Worm (Caenorhabditis elegans) whole organism, young adult: ENCODE data around the gene Y44F5A.1.
A peak's percentile ranks its signal among the peaks of the same experiment; 100 is the strongest.

Experiments
- C06A6.2 ChIP-seq: fragments of 200-800 bp; sonication (Bioruptor generic); conservative IDR thresholded peaks from 2 replicates; pipeline ENCODE4 v1.3.6; 2022; ENCODE audit warnings: missing genetic modification characterization, missing compliant biosample characterization
- F22D6.2 ChIP-seq: sonication (generic microtip); optimal IDR thresholded peaks from 2 replicates; lab custom pipeline; 2016; ENCODE audit warnings: mild to moderate bottlenecking, missing genetic modification characterization, missing compliant biosample characterization
- F23B12.7 ChIP-seq: sonication (generic microtip); optimal IDR thresholded peaks from 2 replicates; lab custom pipeline; 2017; ENCODE audit warnings: missing genetic modification characterization, mild to moderate bottlenecking, missing compliant biosample characterization, antibody characterized with exemption, moderate library complexity; ENCODE audit not compliant: insufficient read depth
- F33H1.4 ChIP-seq: fragments of 200-800 bp; sonication (Bioruptor generic); IDR thresholded peaks from 2 replicates; pipeline ENCODE4 v1.3.6; 2022; ENCODE audit warnings: missing genetic modification reagents, missing genetic modification characterization, missing compliant biosample characterization
- F49E8.2 ChIP-seq: sonication (generic microtip); optimal IDR thresholded peaks from 3 replicates; lab custom pipeline; 2017; ENCODE audit warnings: missing genetic modification characterization, mild to moderate bottlenecking, missing compliant biosample characterization, antibody characterized with exemption, moderate library complexity; ENCODE audit not compliant: insufficient read depth
- F55B11.4 ChIP-seq: sonication (generic microtip); optimal IDR thresholded peaks from 2 replicates; lab custom pipeline; 2016; ENCODE audit warnings: missing compliant biosample characterization, missing genetic modification characterization, borderline replicate concordance; ENCODE audit not compliant: insufficient read depth
- Y53F4B.3 ChIP-seq: fragments of 200-800 bp; sonication (Bioruptor generic); IDR thresholded peaks from 2 replicates; pipeline ENCODE4 v1.3.6; 2022; ENCODE audit warnings: missing genetic modification reagents, missing genetic modification characterization, missing compliant biosample characterization
- Y53G8AR.9 ChIP-seq: fragments of 200-800 bp; sonication (Bioruptor generic); conservative IDR thresholded peaks from 2 replicates; pipeline ENCODE4 v1.3.6; 2022; ENCODE audit warnings: missing genetic modification reagents, missing genetic modification characterization, missing compliant biosample characterization
- Y56A3A.18 ChIP-seq: fragments of 200-800 bp; sonication (Bioruptor generic); IDR thresholded peaks from 2 replicates; pipeline ENCODE4 v1.3.6; 2022; ENCODE audit warnings: missing genetic modification reagents, missing genetic modification characterization, missing compliant biosample characterization
- akir-1 ChIP-seq: fragments of 200-800 bp; sonication (Bioruptor generic); optimal IDR thresholded peaks from 2 replicates; lab custom pipeline; 2018; ENCODE audit warnings: mild to moderate bottlenecking, missing genetic modification characterization, moderate library complexity, missing compliant biosample characterization
- aptf-3 ChIP-seq: fragments of 200-800 bp; sonication (Bioruptor generic); IDR thresholded peaks from 2 replicates; pipeline ENCODE4 v1.3.6; 2022; ENCODE audit warnings: missing genetic modification characterization, missing compliant biosample characterization
- atf-7 ChIP-seq: sonication (generic microtip); optimal IDR thresholded peaks from 2 replicates; lab custom pipeline; 2017; ENCODE audit warnings: mild to moderate bottlenecking, missing genetic modification characterization, missing compliant biosample characterization
- bed-1 ChIP-seq: fragments of 200-800 bp; sonication (Bioruptor generic); IDR thresholded peaks from 2 replicates; pipeline ENCODE4 v1.3.6; 2022; ENCODE audit warnings: missing genetic modification reagents, missing genetic modification characterization, missing compliant biosample characterization
- cebp-1 ChIP-seq, 2 experiments: fragments of 200-800 bp in 1 of 2; sonication (Bioruptor generic) in 1 of 2; sonication (generic microtip) in 1 of 2; IDR thresholded peaks in 1 of 2; optimal IDR thresholded peaks in 1 of 2; 2 replicates each; pipeline versions ENCODE4 v1.3.6 to Lab custom; 2017 to 2022; ENCODE audit warnings: missing compliant biosample characterization in 2 of 2, missing genetic modification characterization in 2 of 2, mild to moderate bottlenecking in 1 of 2, missing genetic modification reagents in 1 of 2, moderate library complexity in 1 of 2
- cebp-2 ChIP-seq: fragments of 200-800 bp; sonication (Bioruptor generic); IDR thresholded peaks from 2 replicates; pipeline ENCODE4 v1.3.6; 2022; ENCODE audit warnings: missing genetic modification characterization, missing compliant biosample characterization
- ceh-27 ChIP-seq: fragments of 200-800 bp; sonication (Bioruptor generic); optimal IDR thresholded peaks from 2 replicates; lab custom pipeline; 2018; ENCODE audit warnings: mild to moderate bottlenecking, missing genetic modification characterization, moderate library complexity, missing compliant biosample characterization
- ceh-40 ChIP-seq: fragments of 200-800 bp; sonication (Bioruptor generic); IDR thresholded peaks from 2 replicates; pipeline ENCODE4 v1.3.6; 2022; ENCODE audit warnings: missing genetic modification characterization, missing compliant biosample characterization
- ceh-58 ChIP-seq: fragments of 200-800 bp; sonication (Bioruptor generic); IDR thresholded peaks from 2 replicates; pipeline ENCODE4 v1.3.6; 2022; ENCODE audit warnings: missing genetic modification characterization, missing compliant biosample characterization
- ceh-79 ChIP-seq: sonication (generic microtip); optimal IDR thresholded peaks from 2 replicates; lab custom pipeline; 2017; ENCODE audit warnings: mild to moderate bottlenecking, missing genetic modification characterization, missing compliant biosample characterization
- dpff-1 ChIP-seq: sonication (generic microtip); optimal IDR thresholded peaks from 2 replicates; lab custom pipeline; 2017; ENCODE audit warnings: mild to moderate bottlenecking, missing genetic modification characterization, missing compliant biosample characterization
- dpl-1 ChIP-seq: fragments of 150-350 bp; optimal IDR thresholded peaks from 2 replicates; lab custom pipeline; 2014; ENCODE audit warnings: missing biosample characterization, missing genetic modification reagents, missing genetic modification characterization
- efl-1 ChIP-seq: fragments of 150-350 bp; optimal IDR thresholded peaks from 2 replicates; lab custom pipeline; 2014; ENCODE audit warnings: missing biosample characterization, missing genetic modification reagents, missing genetic modification characterization
- ekl-4 ChIP-seq: fragments of 200-800 bp; sonication (Bioruptor generic); IDR thresholded peaks from 2 replicates; pipeline ENCODE4 v1.3.6; 2022; ENCODE audit warnings: missing genetic modification reagents, missing genetic modification characterization, missing compliant biosample characterization
- gei-17 ChIP-seq: fragments of 200-800 bp; sonication (Bioruptor generic); optimal IDR thresholded peaks from 2 replicates; lab custom pipeline; 2018; ENCODE audit warnings: mild to moderate bottlenecking, missing genetic modification characterization, missing compliant biosample characterization
- hmg-1.2 ChIP-seq: fragments of 200-800 bp; sonication (Bioruptor generic); IDR thresholded peaks from 2 replicates; pipeline ENCODE4 v1.3.6; 2022; ENCODE audit warnings: missing genetic modification reagents, missing genetic modification characterization, missing compliant biosample characterization
- hsf-1 ChIP-seq: fragments of 200-800 bp; sonication (Bioruptor generic); IDR thresholded peaks from 2 replicates; pipeline ENCODE4 v1.3.6; 2022; ENCODE audit warnings: missing genetic modification reagents, missing genetic modification characterization, missing compliant biosample characterization
- lag-1 ChIP-seq: fragments of 200-800 bp; sonication (Bioruptor generic); IDR thresholded peaks from 2 replicates; pipeline ENCODE4 v1.3.6; 2022; ENCODE audit warnings: missing genetic modification reagents, missing genetic modification characterization, missing compliant biosample characterization
- let-607 ChIP-seq, 2 experiments: fragments of 200-800 bp in 1 of 2; sonication (Bioruptor generic) in 1 of 2; sonication (generic microtip) in 1 of 2; optimal IDR thresholded peaks; 2 replicates each; lab custom pipeline; 2016 to 2018; ENCODE audit warnings: mild to moderate bottlenecking in 2 of 2, missing compliant biosample characterization in 2 of 2, missing genetic modification characterization in 2 of 2, moderate library complexity in 2 of 2, missing genotype in 1 of 2
- lin-40 ChIP-seq: sonication (generic microtip); optimal IDR thresholded peaks from 2 replicates; lab custom pipeline; 2016; ENCODE audit warnings: missing genetic modification characterization, mild to moderate bottlenecking, missing compliant biosample characterization, missing genotype, missing genetic modification reagents
- madf-10 ChIP-seq: sonication (generic microtip); optimal IDR thresholded peaks from 2 replicates; lab custom pipeline; 2016; ENCODE audit warnings: mild to moderate bottlenecking, missing genetic modification characterization, missing compliant biosample characterization
- madf-8 ChIP-seq: fragments of 200-800 bp; sonication (Bioruptor generic); conservative IDR thresholded peaks from 2 replicates; pipeline ENCODE4 v1.3.6; 2022; ENCODE audit warnings: missing genetic modification reagents, missing genetic modification characterization, missing compliant biosample characterization
- mxl-1 ChIP-seq: sonication (generic microtip); optimal IDR thresholded peaks from 2 replicates; lab custom pipeline; 2016; ENCODE audit warnings: missing genetic modification characterization, missing compliant biosample characterization
- nfya-1 ChIP-seq: sonication (generic microtip); optimal IDR thresholded peaks from 2 replicates; lab custom pipeline; 2017; ENCODE audit warnings: antibody characterized with exemption, missing compliant biosample characterization, missing genetic modification characterization, borderline replicate concordance; ENCODE audit not compliant: insufficient read depth
- nfyb-1 ChIP-seq: fragments of 200-800 bp; sonication (Bioruptor generic); IDR thresholded peaks from 2 replicates; pipeline ENCODE4 v1.3.6; 2022; ENCODE audit warnings: missing genetic modification reagents, missing genetic modification characterization, missing compliant biosample characterization
- nhr-80 ChIP-seq: sonication (generic microtip); optimal IDR thresholded peaks from 2 replicates; lab custom pipeline; 2016; ENCODE audit warnings: missing genetic modification characterization, missing compliant biosample characterization
- rcor-1 ChIP-seq: fragments of 200-800 bp; sonication (Bioruptor generic); IDR thresholded peaks from 2 replicates; pipeline ENCODE4 v1.3.6; 2022; ENCODE audit warnings: missing genetic modification reagents, missing genetic modification characterization, missing compliant biosample characterization
- sdz-38 ChIP-seq: sonication (generic microtip); optimal IDR thresholded peaks from 2 replicates; lab custom pipeline; 2016; ENCODE audit warnings: missing genotype, missing genetic modification characterization, missing compliant biosample characterization
- sea-2 ChIP-seq: fragments of 200-800 bp; sonication (Bioruptor generic); IDR thresholded peaks from 2 replicates; pipeline ENCODE4 v1.3.6; 2022; ENCODE audit warnings: missing genetic modification characterization, missing compliant biosample characterization
- snpc-1.3 ChIP-seq: sonication (generic microtip); optimal IDR thresholded peaks from 2 replicates; lab custom pipeline; 2017; ENCODE audit warnings: missing genetic modification characterization, mild to moderate bottlenecking, missing compliant biosample characterization, antibody characterized with exemption, moderate library complexity, missing genotype, missing genetic modification reagents; ENCODE audit not compliant: insufficient read depth
- unc-130 ChIP-seq: sonication (generic microtip); optimal IDR thresholded peaks from 2 replicates; lab custom pipeline; 2016; ENCODE audit warnings: missing genetic modification reagents, missing genetic modification characterization, missing compliant biosample characterization
- unc-62 ChIP-seq: fragments of 150-350 bp; optimal IDR thresholded peaks from 2 replicates; lab custom pipeline; 2014; ENCODE audit warnings: missing biosample characterization, missing genetic modification reagents, missing genetic modification characterization
- ztf-22 ChIP-seq: fragments of 200-800 bp; sonication (Bioruptor generic); optimal IDR thresholded peaks from 2 replicates; lab custom pipeline; 2018; ENCODE audit warnings: mild to moderate bottlenecking, missing genetic modification characterization, moderate library complexity, missing compliant biosample characterization
- ztf-25 ChIP-seq: fragments of 200-800 bp; sonication (Bioruptor generic); IDR thresholded peaks from 2 replicates; pipeline ENCODE4 v1.3.6; 2022; ENCODE audit warnings: missing genetic modification reagents, missing genetic modification characterization, missing compliant biosample characterization
- ztf-26 ChIP-seq: sonication (generic microtip); optimal IDR thresholded peaks from 2 replicates; lab custom pipeline; 2017; ENCODE audit warnings: missing genetic modification characterization, missing compliant biosample characterization
- ztf-28 ChIP-seq: fragments of 200-800 bp; sonication (Bioruptor generic); IDR thresholded peaks from 2 replicates; pipeline ENCODE4 v1.3.6; 2022; ENCODE audit warnings: missing genetic modification reagents, missing genetic modification characterization, missing compliant biosample characterization
- ztf-3 ChIP-seq: fragments of 200-800 bp; sonication (Bioruptor generic); optimal IDR thresholded peaks from 2 replicates; lab custom pipeline; 2018; ENCODE audit warnings: mild to moderate bottlenecking, missing genetic modification characterization, missing compliant biosample characterization

Y44F5A.1 gene

DNA sequence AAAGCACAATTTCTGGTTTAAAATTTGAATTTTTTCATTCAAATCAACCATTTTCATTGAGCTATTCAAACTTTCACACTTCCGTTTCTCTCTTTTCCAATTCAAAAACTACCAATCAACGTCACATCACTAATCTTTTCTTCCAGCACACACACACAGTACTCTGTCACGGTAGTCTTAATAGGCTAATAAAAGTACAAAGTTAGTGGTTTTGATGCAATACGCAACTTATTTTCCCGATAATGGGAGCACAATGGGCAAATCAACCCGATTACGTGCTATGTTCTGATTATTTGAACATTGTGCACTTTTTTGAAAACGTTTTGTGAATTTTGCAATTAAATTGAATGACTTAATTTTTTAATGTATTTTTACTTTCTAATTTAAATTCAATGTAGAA lies 20.1 kb downstream of the Y44F5A.1 start:
- TF ChIP-seq lin-40 (tag; lab: Kevin White, UChicago) (no peak), nfya-1 (no peak), nhr-80 (tag; lab: Kevin White, UChicago) (peak; percentile 65)

- TF ChIP-seq dpl-1 (GFP tag; lab: Kevin White, UChicago), result no peak
- no peak for TF ChIP-seq Y53F4B.3 (GFP tag; lab: Robert Waterston, UW)
- no peak for TF ChIP-seq atf-7 (tag; lab: Kevin White, UChicago)
- TF ChIP-seq ceh-58 (GFP tag; lab: Robert Waterston, UW), result no peak
- no peak for TF ChIP-seq lag-1
- no peak for TF ChIP-seq ztf-3 (GFP tag; lab: Kevin White, UChicago)
- no peak for TF ChIP-seq madf-8 (GFP tag; lab: Robert Waterston, UW)
- no peak for TF ChIP-seq mxl-1
- no peak for TF ChIP-seq Y53G8AR.9
- TF ChIP-seq hsf-1 (GFP tag; lab: Robert Waterston, UW), result no peak
- TF ChIP-seq F33H1.4 (GFP tag; lab: Robert Waterston, UW), result no peak
- no peak for TF ChIP-seq nfyb-1 (GFP tag; lab: Robert Waterston, UW)
- TF ChIP-seq Y56A3A.18, result no peak
- no peak for TF ChIP-seq ztf-26 (tag; lab: Kevin White, UChicago)
- no peak for TF ChIP-seq C06A6.2 (GFP tag; lab: Robert Waterston, UW)
These were observed 22.7 kb downstream of the Y44F5A.1 start for ce11 chrIII:4224722-4225121.

ce11 chrIII:4223668-4224127 lies 23.8 kb downstream of the Y44F5A.1 start:
- TF ChIP-seq F23B12.7 (tag; lab: Kevin White, UChicago), result peak; percentile 12
- TF ChIP-seq akir-1 (GFP tag; lab: Kevin White, UChicago), result no peak
- TF ChIP-seq cebp-2 (GFP tag; lab: Robert Waterston, UW), result no peak
- peak in 1 of 2 experiments; percentile 21 for TF ChIP-seq let-607 (tag; optimal IDR thresholded peaks at IDR 0.05; lab: Kevin White, UChicago)
- TF ChIP-seq hmg-1.2 (GFP tag; lab: Robert Waterston, UW), result peak; percentile 81; the same call in 1 of the 2 replicates
- no peak for TF ChIP-seq F22D6.2
- no peak for TF ChIP-seq bed-1 (GFP tag; lab: Robert Waterston, UW)
- TF ChIP-seq ceh-79 (tag; lab: Kevin White, UChicago), result no peak
- no peak for TF ChIP-seq ztf-28 (GFP tag; lab: Robert Waterston, UW)
- no peak for TF ChIP-seq sdz-38 (tag; lab: Kevin White, UChicago)
- TF ChIP-seq F49E8.2 (tag; lab: Kevin White, UChicago), result no peak
- no peak for TF ChIP-seq unc-62
- TF ChIP-seq cebp-1 (GFP tag; IDR thresholded peaks at IDR 0.05; lab: Robert Waterston, UW), result no peak
- TF ChIP-seq cebp-1 (tag; optimal IDR thresholded peaks at IDR 0.05; lab: Kevin White, UChicago), result peak; percentile 79
- no peak for TF ChIP-seq gei-17
- TF ChIP-seq snpc-1.3 (tag; lab: Kevin White, UChicago), result no peak
- no peak for TF ChIP-seq efl-1 (GFP tag; lab: Kevin White, UChicago)
- no peak for TF ChIP-seq sea-2 (GFP tag; lab: Robert Waterston, UW)
- peak; percentile 58 for TF ChIP-seq atf-7 (tag; lab: Kevin White, UChicago)
- TF ChIP-seq ztf-25, result no peak
- TF ChIP-seq rcor-1 (GFP tag; lab: Robert Waterston, UW), result no peak
- TF ChIP-seq ceh-40 (GFP tag; lab: Robert Waterston, UW), result no peak
- peak; percentile 72 for TF ChIP-seq ceh-27 (GFP tag; lab: Kevin White, UChicago)
- no peak for TF ChIP-seq ztf-22 (GFP tag; lab: Kevin White, UChicago)
- TF ChIP-seq unc-130, result no peak
- TF ChIP-seq madf-10 (tag; lab: Kevin White, UChicago), result peak; percentile 43
- TF ChIP-seq F55B11.4, result no peak
- no peak for TF ChIP-seq dpff-1 (tag; lab: Kevin White, UChicago)
- TF ChIP-seq ekl-4 (GFP tag; lab: Robert Waterston, UW), result no peak; the same call in 1 of the 2 replicates
- no peak for TF ChIP-seq aptf-3 (GFP tag; lab: Robert Waterston, UW)
